Worm (Caenorhabditis elegans): ENCODE measurements around the gene lgc-43.

Gene lgc-43

DNA sequence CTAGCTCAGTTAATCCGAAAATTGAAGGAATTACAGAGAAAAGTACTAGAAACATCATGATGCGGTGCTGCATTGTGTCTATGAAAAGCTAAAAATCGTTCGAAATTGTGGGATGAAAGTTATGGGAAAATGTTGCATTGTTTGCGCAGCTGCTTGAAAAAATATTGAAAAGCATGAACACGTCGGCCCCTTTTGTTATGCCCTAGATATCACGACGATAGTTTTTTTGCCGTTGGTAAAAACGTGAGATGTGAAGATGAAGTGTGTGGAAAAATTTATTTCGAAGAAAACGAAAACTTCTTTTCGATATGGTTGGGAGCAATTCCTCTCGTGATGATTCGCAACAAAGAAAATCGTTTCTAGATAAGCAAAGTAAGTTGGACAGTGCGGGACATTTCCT lies 12.2 kb downstream of the lgc-43 start, which contains the start of the genes C43F9.5 and nkb-2:
Gene C43F9.5, minus strand, starts transcription at position 101 of the 400 bp plus-strand sequence.
Gene nkb-2, plus strand, starts transcription at position 277 of the 400 bp plus-strand sequence.
- no peak for TF ChIP-seq ztf-11 (tag; optimal IDR thresholded peaks at IDR 0.05)
- TF ChIP-seq nhr-25 (tag; optimal IDR thresholded peaks at IDR 0.05; ENCODE audit: borderline replicate concordance, insufficient read depth) = no peak
- no peak for TF ChIP-seq nhr-102 (tag; optimal IDR thresholded peaks at IDR 0.05)
- no peak for TF ChIP-seq aly-2 (tag; optimal IDR thresholded peaks at IDR 0.05)

DNA sequence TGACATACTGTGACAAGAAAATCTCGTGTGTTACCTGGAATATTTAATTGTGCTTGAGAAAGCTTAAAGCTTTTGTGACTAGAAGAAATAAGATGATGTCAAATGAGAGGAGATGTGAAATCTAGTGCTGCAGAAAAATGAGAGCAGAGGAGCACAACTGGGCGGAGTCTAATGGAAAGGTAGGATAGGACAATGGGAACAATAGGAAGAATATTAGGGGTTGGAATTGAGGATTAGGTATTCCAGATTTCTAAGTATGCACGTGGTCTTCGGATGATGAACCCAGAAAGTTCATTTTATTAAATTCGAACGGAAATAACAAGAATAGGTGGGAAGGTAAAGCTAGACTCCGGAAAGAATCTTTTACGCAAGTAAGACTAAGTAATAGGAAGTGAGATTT lies 15.1 kb downstream of the lgc-43 start, which contains the start of gene C43F9.7:
Gene C43F9.7, minus strand, starts transcription at position 101 of the 400 bp plus-strand sequence.
- TF ChIP-seq lin-39 (tag; optimal IDR thresholded peaks at IDR 0.05) (no peak), nhr-6 (tag; optimal IDR thresholded peaks at IDR 0.05) (no peak), sdz-12 (GFP tag; optimal IDR thresholded peaks at IDR 0.05) (no peak), mes-2 (tag; optimal IDR thresholded peaks at IDR 0.05; ENCODE audit: poor library complexity, severe bottlenecking) (no peak), nhr-111 (GFP tag; optimal IDR thresholded peaks at IDR 0.05) (no peak), hlh-11 (tag; optimal IDR thresholded peaks at IDR 0.05) (no peak), R02D3.7 (tag; optimal IDR thresholded peaks at IDR 0.05) (no peak), T20F7.1 (GFP tag; optimal IDR thresholded peaks at IDR 0.05) (no peak), dmd-9 (GFP tag; IDR thresholded peaks at IDR 0.05) (no peak), gei-8 (GFP tag; optimal IDR thresholded peaks at IDR 0.05) (no peak), F10B5.3 (tag; optimal IDR thresholded peaks at IDR 0.05) (no peak), nhr-42 (GFP tag; IDR thresholded peaks at IDR 0.05) (no peak), nhr-10 (tag; optimal IDR thresholded peaks at IDR 0.05) (no peak), fkh-10 (GFP tag; optimal IDR thresholded peaks at IDR 0.05) (no peak), nhr-41 (GFP tag; IDR thresholded peaks at IDR 0.05) (no peak), F26F4.8 (GFP tag; conservative IDR thresholded peaks at IDR 0.05) (no peak)

ce11 chrIV:10596505-10596904 lies 18.0 kb downstream of the lgc-43 start, which contains the start of gene C43F9.11:
TSS of gene C43F9.11 (plus strand) at chrIV:10596805.
- TF ChIP-seq nhr-77 (tag; optimal IDR thresholded peaks at IDR 0.05) = no peak
- TF ChIP-seq lin-39 (tag; optimal IDR thresholded peaks at IDR 0.05) = no peak
- TF ChIP-seq lin-38 (GFP tag; IDR thresholded peaks at IDR 0.05) = no peak

DNA sequence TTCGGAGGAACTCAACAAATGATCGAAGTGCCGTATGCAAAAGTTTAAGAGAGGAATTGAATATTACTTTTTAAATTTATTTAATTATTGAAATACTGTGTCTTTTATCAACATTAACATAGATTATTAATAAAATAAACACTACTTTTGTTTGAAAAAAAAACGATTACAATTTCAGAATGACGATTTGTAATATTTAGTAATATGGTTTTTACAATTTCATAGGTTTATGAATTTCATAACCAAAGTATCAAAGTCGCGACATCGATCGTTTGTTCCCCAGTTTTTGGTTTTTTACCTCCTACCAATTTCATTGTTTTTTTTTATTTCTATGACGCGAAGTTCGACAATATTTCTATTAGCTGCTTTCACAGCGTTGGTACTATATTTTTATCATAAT lies 21.5 kb downstream of the lgc-43 start, which contains the start of gene R09H10.1:
Gene R09H10.1, plus strand, starts transcription at position 301 of the 400 bp plus-strand sequence.
- no peak for TF ChIP-seq nhr-76 (tag; optimal IDR thresholded peaks at IDR 0.05)
- no peak for TF ChIP-seq egl-43 (GFP tag; IDR thresholded peaks at IDR 0.05)
- TF ChIP-seq R02D3.7 (tag; optimal IDR thresholded peaks at IDR 0.05) = no peak
- no peak for TF ChIP-seq F44E2.7 (GFP tag; IDR thresholded peaks at IDR 0.05)
- no peak for TF ChIP-seq jun-1 (tag; optimal IDR thresholded peaks at IDR 0.05)
- TF ChIP-seq nhr-111 (GFP tag; optimal IDR thresholded peaks at IDR 0.05) = no peak
- TF ChIP-seq lin-15B (tag; optimal IDR thresholded peaks at IDR 0.05) = no peak
- TF ChIP-seq duxl-1 (tag; optimal IDR thresholded peaks at IDR 0.05; ENCODE audit: poor library complexity) = no peak
- no peak for TF ChIP-seq fos-1 (tag; optimal IDR thresholded peaks at IDR 0.05)
- TF ChIP-seq mdt-29 (GFP tag; IDR thresholded peaks at IDR 0.05) = no peak
- TF ChIP-seq lin-1 (GFP tag; IDR thresholded peaks at IDR 0.05) = no peak
- no peak for TF ChIP-seq zfp-3 (GFP tag; conservative IDR thresholded peaks at IDR 0.05)
- no peak for TF ChIP-seq T20F7.1 (GFP tag; optimal IDR thresholded peaks at IDR 0.05)

ce11 chrIV:10602644-10603043 lies 24.2 kb downstream of the lgc-43 start, which contains the start of gene R09H10.2:
TSS of gene R09H10.2 (plus strand) at chrIV:10602944.
- TF ChIP-seq mxl-3 (GFP tag; optimal IDR thresholded peaks at IDR 0.05) (no peak), daf-8 (GFP tag; IDR thresholded peaks at IDR 0.05) (no peak), lsy-2 (tag; optimal IDR thresholded peaks at IDR 0.05) (no peak), F37D6.2 (tag; optimal IDR thresholded peaks at IDR 0.05) (no peak), fkh-10 (GFP tag; optimal IDR thresholded peaks at IDR 0.05) (no peak), lin-13 (GFP tag; optimal IDR thresholded peaks at IDR 0.05) (no peak), dmd-8 (GFP tag; IDR thresholded peaks at IDR 0.05) (no peak), ceh-44 (GFP tag; IDR thresholded peaks at IDR 0.05) (no peak), zag-1 (tag; optimal IDR thresholded peaks at IDR 0.05) (no peak), egl-43 (GFP tag; IDR thresholded peaks at IDR 0.05) (no peak), lin-39 (tag; optimal IDR thresholded peaks at IDR 0.05) (no peak), vab-7 (GFP tag; IDR thresholded peaks at IDR 0.05) (no peak), nhr-11 (tag; optimal IDR thresholded peaks at IDR 0.05) (no peak), ZK546.5 (tag; optimal IDR thresholded peaks at IDR 0.05) (no peak), daf-12 (tag; optimal IDR thresholded peaks at IDR 0.05) (no peak), ceh-82 (tag; optimal IDR thresholded peaks at IDR 0.05) (no peak), lin-15B (tag; optimal IDR thresholded peaks at IDR 0.05) (no peak), arid-1 (GFP tag; conservative IDR thresholded peaks at IDR 0.05) (no peak)

Measured in whole organism, L4 larva.